Fruit fly (Drosophila melanogaster) whole organism, embryonic: ENCODE results near the gene chif.

Experiments
- Adf1 ChIP-seq: fragments of 200-800 bp; sonication (Bioruptor generic); IDR thresholded peaks from 2 replicates; pipeline ENCODE4 v1.3.6; 2022; ENCODE audit warnings: missing biosample characterization, missing genetic modification characterization
- Asciz ChIP-seq: fragments of 200-800 bp; sonication (Bioruptor generic); optimal IDR thresholded peaks from 2 replicates; lab custom pipeline; 2017; ENCODE audit warnings: missing biosample characterization, mild to moderate bottlenecking, missing genetic modification characterization, missing genetic modification reagents
- B-H2 ChIP-seq: fragments of 200-800 bp; sonication (Bioruptor generic); optimal IDR thresholded peaks from 2 replicates; lab custom pipeline; 2018; ENCODE audit warnings: missing biosample characterization, mild to moderate bottlenecking, missing genetic modification characterization
- Bdp1 ChIP-seq: fragments of 200-800 bp; sonication (Bioruptor generic); optimal IDR thresholded peaks from 3 replicates; lab custom pipeline; 2016; ENCODE audit warnings: missing biosample characterization, missing genetic modification characterization
- CG10431 ChIP-seq: fragments of 200-800 bp; sonication (Bioruptor generic); optimal IDR thresholded peaks from 3 replicates; lab custom pipeline; 2018; ENCODE audit warnings: missing biosample characterization, mild to moderate bottlenecking, missing genetic modification characterization
- CG10959 ChIP-seq: fragments of 200-800 bp; sonication (Bioruptor generic); IDR thresholded peaks from 2 replicates; pipeline ENCODE4 v1.3.6; 2022; ENCODE audit warnings: missing biosample characterization, missing genetic modification characterization
- CG11398 ChIP-seq: fragments of 200-800 bp; sonication (Bioruptor generic); optimal IDR thresholded peaks from 2 replicates; lab custom pipeline; 2016; ENCODE audit warnings: missing biosample characterization, missing genetic modification characterization
- CG11456 ChIP-seq: fragments of 200-800 bp; sonication (Bioruptor generic); IDR thresholded peaks from 3 replicates; pipeline ENCODE4 v1.3.6; 2022; ENCODE audit warnings: missing biosample characterization, missing genetic modification characterization
- CG11695 ChIP-seq: fragments of 200-800 bp; sonication (Bioruptor generic); IDR thresholded peaks from 3 replicates; pipeline ENCODE4 v1.3.6; 2022; ENCODE audit warnings: missing biosample characterization, missing genetic modification characterization
- CG12104 ChIP-seq: fragments of 200-800 bp; sonication (Bioruptor generic); optimal IDR thresholded peaks from 3 replicates; lab custom pipeline; 2016; ENCODE audit warnings: missing biosample characterization, missing genetic modification characterization
- CG12155 ChIP-seq: fragments of 200-800 bp; sonication (Bioruptor generic); optimal IDR thresholded peaks from 3 replicates; lab custom pipeline; 2016; ENCODE audit warnings: missing biosample characterization, missing genetic modification characterization
- CG12942 ChIP-seq: fragments of 200-800 bp; sonication (Bioruptor generic); optimal IDR thresholded peaks from 3 replicates; lab custom pipeline; 2016; ENCODE audit warnings: missing biosample characterization, missing genetic modification characterization
- CG17186 ChIP-seq: fragments of 200-800 bp; sonication (Bioruptor generic); optimal IDR thresholded peaks from 3 replicates; lab custom pipeline; 2017; ENCODE audit warnings: missing biosample characterization, missing genetic modification reagents, missing genetic modification characterization
- CG17612 ChIP-seq: fragments of 200-800 bp; sonication (Bioruptor generic); IDR thresholded peaks from 2 replicates; pipeline ENCODE4 v1.3.6; 2022; ENCODE audit warnings: missing biosample characterization, missing genetic modification characterization
- CG18599 ChIP-seq: fragments of 200-800 bp; sonication (Bioruptor generic); optimal IDR thresholded peaks from 3 replicates; lab custom pipeline; 2017; ENCODE audit warnings: missing biosample characterization, missing genetic modification characterization, mild to moderate bottlenecking, moderate library complexity, missing genetic modification reagents
- CG30020 ChIP-seq: fragments of 200-800 bp; optimal IDR thresholded peaks from 2 replicates; lab custom pipeline; 2019; ENCODE audit warnings: missing biosample characterization, mild to moderate bottlenecking, missing genetic modification characterization, moderate library complexity
- CG32767 ChIP-seq: fragments of 200-800 bp; sonication (Bioruptor generic); IDR thresholded peaks from 2 replicates; pipeline ENCODE4 v1.3.6; 2022; ENCODE audit warnings: missing biosample characterization, missing genetic modification characterization
- CG4404 ChIP-seq: fragments of 200-800 bp; sonication (Bioruptor generic); IDR thresholded peaks from 2 replicates; pipeline ENCODE4 v1.3.6; 2022; ENCODE audit warnings: missing biosample characterization, missing genetic modification characterization
- CG5180 ChIP-seq: fragments of 200-800 bp; sonication (Bioruptor generic); optimal IDR thresholded peaks from 3 replicates; lab custom pipeline; 2017; ENCODE audit warnings: missing biosample characterization, missing genetic modification characterization, mild to moderate bottlenecking, moderate library complexity, missing genetic modification reagents
- CG6765 ChIP-seq: fragments of 200-800 bp; sonication (Bioruptor generic); optimal IDR thresholded peaks from 3 replicates; lab custom pipeline; 2017; ENCODE audit warnings: missing biosample characterization, mild to moderate bottlenecking, missing genetic modification characterization
- CG7745 ChIP-seq: fragments of 200-800 bp; sonication (Bioruptor generic); optimal IDR thresholded peaks from 2 replicates; lab custom pipeline; 2018; ENCODE audit warnings: missing biosample characterization, mild to moderate bottlenecking, missing genetic modification characterization, moderate library complexity
- CG7987 ChIP-seq: fragments of 200-800 bp; sonication (Bioruptor generic); optimal IDR thresholded peaks from 2 replicates; lab custom pipeline; 2018; ENCODE audit warnings: missing biosample characterization, mild to moderate bottlenecking, missing genetic modification characterization, moderate library complexity
- CG8281 ChIP-seq: fragments of 200-800 bp; sonication (Bioruptor generic); optimal IDR thresholded peaks from 2 replicates; lab custom pipeline; 2018; ENCODE audit warnings: missing biosample characterization, mild to moderate bottlenecking, missing genetic modification characterization, moderate library complexity
- CG9817 ChIP-seq: fragments of 200-800 bp; sonication (Bioruptor generic); optimal IDR thresholded peaks from 2 replicates; lab custom pipeline; 2018; ENCODE audit warnings: missing biosample characterization, mild to moderate bottlenecking, missing genetic modification characterization, moderate library complexity
- Doc2 ChIP-seq: fragments of 200-800 bp; sonication (Bioruptor generic); IDR thresholded peaks from 2 replicates; pipeline ENCODE4 v1.3.6; 2022; ENCODE audit warnings: missing biosample characterization, missing genetic modification characterization
- Eip74EF ChIP-seq, 2 experiments: fragments of 200-800 bp in 1 of 2; fragments of >200 bp in 1 of 2; sonication (Bioruptor generic) in 1 of 2; optimal IDR thresholded peaks; 2 replicates each; lab custom pipeline; 2017 to 2019; ENCODE audit warnings: missing biosample characterization in 2 of 2, missing genetic modification characterization in 2 of 2, mild to moderate bottlenecking in 1 of 2, moderate library complexity in 1 of 2
- HLH3B ChIP-seq: fragments of 200-800 bp; sonication (Bioruptor generic); IDR thresholded peaks from 2 replicates; pipeline ENCODE4 v1.3.6; 2022; ENCODE audit warnings: missing biosample characterization, missing genetic modification characterization
- HLHmδ ChIP-seq: fragments of 200-800 bp; sonication (Bioruptor generic); optimal IDR thresholded peaks from 2 replicates; lab custom pipeline; 2018; ENCODE audit warnings: missing biosample characterization, mild to moderate bottlenecking, missing genetic modification characterization, moderate library complexity
- Hmr ChIP-seq: fragments of 200-800 bp; sonication (Bioruptor generic); optimal IDR thresholded peaks from 3 replicates; lab custom pipeline; 2017; ENCODE audit warnings: mild to moderate bottlenecking, missing biosample characterization, missing genetic modification reagents, missing genetic modification characterization
- Hr3 ChIP-seq: fragments of 200-800 bp; sonication (Bioruptor generic); optimal IDR thresholded peaks from 3 replicates; lab custom pipeline; 2016; ENCODE audit warnings: missing biosample characterization, missing genetic modification characterization
- Med ChIP-seq: fragments of 200-800 bp; sonication (Bioruptor generic); peaks from one replicate; lab custom pipeline; 2016; ENCODE audit warnings: missing biosample characterization, missing genetic modification characterization, mild to moderate bottlenecking, inconsistent platforms, moderate library complexity
- Scr ChIP-seq: fragments of 200-800 bp; sonication (Bioruptor generic); IDR thresholded peaks from 2 replicates; pipeline ENCODE4 v1.3.6; 2022; ENCODE audit warnings: missing biosample characterization, missing genetic modification characterization; ENCODE audit not compliant: partially characterized antibody
- Spps ChIP-seq: fragments of 200-800 bp; sonication (Bioruptor generic); optimal IDR thresholded peaks from 2 replicates; lab custom pipeline; 2018; ENCODE audit warnings: missing biosample characterization, mild to moderate bottlenecking, missing genetic modification characterization
- Sry-δ ChIP-seq: fragments of 200-800 bp; sonication (Bioruptor generic); optimal IDR thresholded peaks from 2 replicates; lab custom pipeline; 2016; ENCODE audit warnings: missing biosample characterization, missing genetic modification characterization
- YL-1 ChIP-seq: fragments of 200-800 bp; sonication (Bioruptor generic); optimal IDR thresholded peaks from 3 replicates; lab custom pipeline; 2017; ENCODE audit warnings: missing biosample characterization, mild to moderate bottlenecking, missing genetic modification characterization
- ash1 ChIP-seq: fragments of 200-800 bp; sonication (Bioruptor generic); optimal IDR thresholded peaks from 2 replicates; lab custom pipeline; 2018; ENCODE audit warnings: missing biosample characterization, mild to moderate bottlenecking, missing genetic modification characterization
- corto ChIP-seq: fragments of 200-800 bp; sonication (Bioruptor generic); optimal IDR thresholded peaks from 2 replicates; lab custom pipeline; 2016; ENCODE audit warnings: missing biosample characterization, mild to moderate bottlenecking, missing genetic modification characterization, moderate library complexity
- eve ChIP-seq, 2 experiments: fragments of >200 bp; optimal IDR thresholded peaks; 2 replicates each; lab custom pipeline; 2017; ENCODE audit warnings: missing biosample characterization in 2 of 2, missing genetic modification characterization in 2 of 2
- maf-S ChIP-seq: fragments of 200-800 bp; sonication (Bioruptor generic); optimal IDR thresholded peaks from 2 replicates; lab custom pipeline; 2016; ENCODE audit warnings: missing biosample characterization, missing genetic modification characterization
- nau ChIP-seq: fragments of 200-800 bp; sonication (Bioruptor generic); optimal IDR thresholded peaks from 3 replicates; lab custom pipeline; 2017; ENCODE audit warnings: missing biosample characterization, mild to moderate bottlenecking, missing genetic modification characterization, missing genetic modification reagents
- nerfin-1 ChIP-seq: fragments of 200-800 bp; sonication (Bioruptor generic); optimal IDR thresholded peaks from 3 replicates; lab custom pipeline; 2019; ENCODE audit warnings: missing biosample characterization, mild to moderate bottlenecking, missing genetic modification characterization, moderate library complexity
- nom ChIP-seq: fragments of 200-800 bp; sonication (Bioruptor generic); optimal IDR thresholded peaks from 2 replicates; lab custom pipeline; 2017; ENCODE audit warnings: missing biosample characterization, missing genetic modification characterization, mild to moderate bottlenecking, moderate library complexity, missing genetic modification reagents
- otp ChIP-seq: fragments of 200-800 bp; sonication (Bioruptor generic); IDR thresholded peaks from 3 replicates; pipeline ENCODE4, ENCODE4 v1.3.6; 2022; ENCODE audit warnings: missing biosample characterization, missing genetic modification characterization
- pan ChIP-seq, 4 experiments: fragments of >200 bp in 3 of 4; fragments of 200-800 bp in 1 of 4; sonication (Bioruptor generic) in 1 of 4; optimal IDR thresholded peaks in 3 of 4; IDR thresholded peaks in 1 of 4; 2 replicates each; pipeline versions ENCODE4 v1.3.6 to Lab custom; 2017 to 2022; ENCODE audit warnings: missing biosample characterization in 2 of 4, missing genetic modification characterization in 2 of 4, mixed read lengths in 1 of 4
- phol ChIP-seq: fragments of 200-800 bp; sonication (Bioruptor generic); optimal IDR thresholded peaks from 3 replicates; lab custom pipeline; 2018; ENCODE audit warnings: missing biosample characterization, mild to moderate bottlenecking, missing genetic modification characterization, moderate library complexity
- repo ChIP-seq: fragments of 200-800 bp; sonication (Bioruptor generic); optimal IDR thresholded peaks from 2 replicates; lab custom pipeline; 2016; ENCODE audit warnings: missing biosample characterization, missing genetic modification characterization
- row ChIP-seq: fragments of 200-800 bp; sonication (Bioruptor generic); IDR thresholded peaks from 3 replicates; pipeline ENCODE4 v1.3.6; 2022; ENCODE audit warnings: missing biosample characterization, missing genetic modification characterization
- so ChIP-seq: fragments of 200-800 bp; sonication (Bioruptor generic); IDR thresholded peaks from 3 replicates; pipeline ENCODE4 v1.3.6; 2022; ENCODE audit warnings: missing biosample characterization, missing genetic modification characterization
- sob ChIP-seq: fragments of 200-800 bp; sonication (Bioruptor generic); IDR thresholded peaks from 2 replicates; pipeline ENCODE4 v1.3.6; 2022; ENCODE audit warnings: missing biosample characterization, missing genetic modification characterization
- sr ChIP-seq: fragments of 200-800 bp; sonication (Bioruptor generic); IDR thresholded peaks from 3 replicates; pipeline ENCODE4 v1.3.6; 2022; ENCODE audit warnings: missing biosample characterization, missing genetic modification characterization

chif gene

dm6 chr2L:16324833-16325232 is 27.6 kb downstream of the chif start (continued):
- peak; percentile 33 for TF ChIP-seq YL-1
- no peak for TF ChIP-seq CG7745 (tag; lab: Kevin White, UChicago)
- no peak for TF ChIP-seq CG5180 (GFP tag; lab: Kevin White, UChicago)
- TF ChIP-seq Bdp1 (GFP tag; lab: Kevin White, UChicago) = no peak
- peak; percentile 73 for TF ChIP-seq nom
- no peak for TF ChIP-seq HLHmδ (GFP tag; lab: Kevin White, UChicago)
- no peak for TF ChIP-seq CG11695 (GFP tag; lab: Robert Waterston, UW)
- no peak for TF ChIP-seq B-H2 (GFP tag; lab: Kevin White, UChicago)
- 0 out of 3 replicates have a peak, but pooled peaks have one; percentile 25 for TF ChIP-seq so (GFP tag; lab: Robert Waterston, UW)
- TF ChIP-seq CG9817 (tag; lab: Kevin White, UChicago) = no peak
- no peak for TF ChIP-seq CG8281 (tag; lab: Kevin White, UChicago)
- no peak for TF ChIP-seq CG12942 (GFP tag; lab: Kevin White, UChicago)
- TF ChIP-seq CG18599 (GFP tag; lab: Kevin White, UChicago) = no peak
- peak; percentile 11 for TF ChIP-seq phol (tag; lab: Kevin White, UChicago)
- TF ChIP-seq CG11398 (GFP tag; lab: Kevin White, UChicago) = no peak
- TF ChIP-seq CG7987 (GFP tag; lab: Kevin White, UChicago) = peak; percentile 16
- TF ChIP-seq Eip74EF (GFP tag; optimal IDR thresholded peaks at IDR 0.05; lab: Kevin White, UChicago) = no peak
- no peak for TF ChIP-seq pan (optimal IDR thresholded peaks at IDR 0.05; lab: Kevin White, UChicago)
- peak in 1 of 2 experiments; percentile 74 for TF ChIP-seq pan (GFP tag; optimal IDR thresholded peaks at IDR 0.05 in 1 of 2, IDR thresholded peaks at IDR 0.05 in 1 of 2)
- no peak for TF ChIP-seq otp
- peak; percentile 15 for TF ChIP-seq CG10431 (GFP tag; lab: Kevin White, UChicago)
- no peak for TF ChIP-seq repo (GFP tag; lab: Kevin White, UChicago)
- 0 out of 2 replicates have a peak, but pooled peaks have one; percentile 30 for TF ChIP-seq CG32767 (GFP tag; lab: Robert Waterston, UW)
- TF ChIP-seq CG10959 (GFP tag; lab: Robert Waterston, UW) = no peak
- no peak for TF ChIP-seq Hr3
- TF ChIP-seq Asciz = no peak
- TF ChIP-seq corto = peak; percentile 62
- no peak for TF ChIP-seq Scr (GFP tag; lab: Robert Waterston, UW)
- no peak for TF ChIP-seq CG17612 (GFP tag; lab: Robert Waterston, UW)
- 0 out of 3 replicates have a peak, but pooled peaks have one; percentile 8 for TF ChIP-seq sr (GFP tag; lab: Robert Waterston, UW)
- TF ChIP-seq CG12104 = no peak
- TF ChIP-seq Med (GFP tag; lab: Kevin White, UChicago) = peak; percentile 46
- TF ChIP-seq nau (GFP tag; lab: Kevin White, UChicago) = no peak
- no peak for TF ChIP-seq maf-S
- TF ChIP-seq nerfin-1 (tag; lab: Kevin White, UChicago) = no peak
- no peak for TF ChIP-seq eve (GFP tag; optimal IDR thresholded peaks at IDR 0.05; lab: Kevin White, UChicago)
- TF ChIP-seq Hmr (GFP tag; lab: Kevin White, UChicago) = no peak
- TF ChIP-seq Adf1 (GFP tag; lab: Robert Waterston, UW) = peak; percentile 53
- no peak for TF ChIP-seq ash1
- TF ChIP-seq sob (GFP tag; lab: Robert Waterston, UW) = no peak
- TF ChIP-seq CG11456 (GFP tag; lab: Robert Waterston, UW) = no peak
- TF ChIP-seq CG12155 (GFP tag; lab: Kevin White, UChicago) = no peak
- no peak for TF ChIP-seq Spps (tag; lab: Kevin White, UChicago)
- TF ChIP-seq row = peak; percentile 11; the same call in 1 of the 3 replicates
- TF ChIP-seq CG6765 (GFP tag; lab: Kevin White, UChicago) = peak; percentile 9
- TF ChIP-seq CG30020 (tag; lab: Kevin White, UChicago) = no peak
- TF ChIP-seq Doc2 (GFP tag; lab: Robert Waterston, UW) = no peak
- TF ChIP-seq HLH3B (GFP tag; lab: Robert Waterston, UW) = peak; percentile 7; the same call in 1 of the 2 replicates
- no peak for TF ChIP-seq CG17186 (GFP tag; lab: Kevin White, UChicago)
- no peak for TF ChIP-seq CG4404
- no peak for TF ChIP-seq Sry-δ (GFP tag; lab: Kevin White, UChicago)
